Worm (Caenorhabditis elegans) whole organism, L2 larva: ENCODE measurements around the gene hpo-28.

Experiments
- C34F6.9 ChIP-seq: fragments of 150-350 bp; optimal IDR thresholded peaks from 2 replicates; lab custom pipeline; 2014; ENCODE audit warnings: missing biosample characterization, missing genetic modification characterization
- R02D3.7 ChIP-seq: fragments of 150-350 bp; optimal IDR thresholded peaks from 2 replicates; lab custom pipeline; 2014; ENCODE audit warnings: missing biosample characterization, missing genetic modification characterization
- Y55F3AM.14 ChIP-seq: fragments of 200-800 bp; sonication (Bioruptor generic); optimal IDR thresholded peaks from 2 replicates; lab custom pipeline; 2018; ENCODE audit warnings: mild to moderate bottlenecking, missing genetic modification characterization, missing compliant biosample characterization
- ZK546.5 ChIP-seq: sonication (generic microtip); optimal IDR thresholded peaks from 2 replicates; lab custom pipeline; 2017; ENCODE audit warnings: missing biosample characterization, missing genetic modification characterization
- alr-1 ChIP-seq: fragments of 150-350 bp; optimal IDR thresholded peaks from 2 replicates; lab custom pipeline; 2014; ENCODE audit warnings: missing biosample characterization, missing genetic modification characterization
- ama-1 ChIP-seq: fragments of 150-350 bp; optimal IDR thresholded peaks from 2 replicates; lab custom pipeline; 2018; ENCODE audit warnings: inconsistent platforms
- blmp-1 ChIP-seq: sonication (generic microtip); optimal IDR thresholded peaks from 2 replicates; lab custom pipeline; 2017; ENCODE audit warnings: missing genetic modification characterization, mild to moderate bottlenecking, missing compliant biosample characterization, antibody characterized with exemption, moderate library complexity; ENCODE audit not compliant: insufficient read depth
- ceh-16 ChIP-seq: fragments of 150-350 bp; optimal IDR thresholded peaks from 2 replicates; lab custom pipeline; 2014; ENCODE audit warnings: missing biosample characterization, missing genetic modification characterization
- egl-27 ChIP-seq: sonication (generic microtip); optimal IDR thresholded peaks from 3 replicates; lab custom pipeline; 2017; ENCODE audit warnings: missing biosample characterization, missing genetic modification reagents, missing genetic modification characterization
- elt-3 ChIP-seq: sonication (generic microtip); optimal IDR thresholded peaks from 2 replicates; lab custom pipeline; 2017; ENCODE audit warnings: missing biosample characterization, missing genetic modification characterization
- fos-1 ChIP-seq: fragments of 150-350 bp; optimal IDR thresholded peaks from 2 replicates; lab custom pipeline; 2014; ENCODE audit warnings: missing biosample characterization, missing genetic modification characterization
- gmeb-1 ChIP-seq: fragments of 150-350 bp; optimal IDR thresholded peaks from 2 replicates; lab custom pipeline; 2014; ENCODE audit warnings: missing biosample characterization, missing genetic modification characterization
- lin-13 ChIP-seq: fragments of 150-350 bp; optimal IDR thresholded peaks from 2 replicates; lab custom pipeline; 2014; ENCODE audit warnings: missing biosample characterization, missing genetic modification reagents, missing genetic modification characterization
- lin-39 ChIP-seq: fragments of 150-350 bp; optimal IDR thresholded peaks from 2 replicates; lab custom pipeline; 2014; ENCODE audit warnings: missing biosample characterization, missing genetic modification reagents, missing genetic modification characterization
- mab-5 ChIP-seq: fragments of 150-350 bp; optimal IDR thresholded peaks from 2 replicates; lab custom pipeline; 2014; ENCODE audit warnings: missing biosample characterization, missing genetic modification characterization
- mbf-1 ChIP-seq: sonication (generic microtip); optimal IDR thresholded peaks from 2 replicates; lab custom pipeline; 2017; ENCODE audit warnings: missing biosample characterization, missing genetic modification characterization
- nhr-12 ChIP-seq: fragments of 150-350 bp; optimal IDR thresholded peaks from 2 replicates; lab custom pipeline; 2014; ENCODE audit warnings: missing biosample characterization, missing genetic modification characterization
- nhr-23 ChIP-seq: fragments of 150-350 bp; optimal IDR thresholded peaks from 2 replicates; lab custom pipeline; 2014; ENCODE audit warnings: missing biosample characterization, missing genetic modification reagents, missing genetic modification characterization
- nhr-237 ChIP-seq: fragments of 150-350 bp; optimal IDR thresholded peaks from 2 replicates; lab custom pipeline; 2014; ENCODE audit warnings: missing biosample characterization, missing genetic modification characterization
- nhr-25 ChIP-seq: fragments of 150-350 bp; sonication (generic microtip); optimal IDR thresholded peaks from 3 replicates; lab custom pipeline; 2014; ENCODE audit warnings: missing biosample characterization, missing genetic modification characterization
- nhr-6 ChIP-seq: fragments of 150-350 bp; optimal IDR thresholded peaks from 2 replicates; lab custom pipeline; 2014; ENCODE audit warnings: missing biosample characterization, missing genetic modification characterization
- nhr-77 ChIP-seq: fragments of 150-350 bp; optimal IDR thresholded peaks from 2 replicates; lab custom pipeline; 2014; ENCODE audit warnings: missing biosample characterization, missing genetic modification characterization
- peb-1 ChIP-seq: fragments of 150-350 bp; optimal IDR thresholded peaks from 2 replicates; lab custom pipeline; 2014; ENCODE audit warnings: missing biosample characterization, missing genetic modification characterization
- sem-4 ChIP-seq: fragments of 150-350 bp; optimal IDR thresholded peaks from 2 replicates; lab custom pipeline; 2014; ENCODE audit warnings: missing biosample characterization, missing genetic modification reagents, missing genetic modification characterization
- sma-3 ChIP-seq: sonication (generic microtip); optimal IDR thresholded peaks from 2 replicates; lab custom pipeline; 2016; ENCODE audit warnings: missing genetic modification reagents, missing genetic modification characterization, missing compliant biosample characterization
- sma-9 ChIP-seq, 2 experiments: fragments of 150-350 bp in 1 of 2; sonication (generic microtip) in 1 of 2; optimal IDR thresholded peaks; 2 replicates each; lab custom pipeline; 2014 to 2016; ENCODE audit warnings: missing genetic modification characterization in 2 of 2, mild to moderate bottlenecking in 1 of 2, missing biosample characterization in 1 of 2, missing compliant biosample characterization in 1 of 2, missing genetic modification reagents in 1 of 2, moderate library complexity in 1 of 2
- snpc-4 ChIP-seq: fragments of 150-350 bp; optimal IDR thresholded peaks from 2 replicates; lab custom pipeline; 2014; ENCODE audit warnings: missing biosample characterization, missing genetic modification characterization
- unc-55 ChIP-seq: fragments of 150-350 bp; sonication (generic microtip); optimal IDR thresholded peaks from 3 replicates; lab custom pipeline; 2014; ENCODE audit warnings: missing biosample characterization, missing genetic modification reagents, missing genetic modification characterization
- unc-62 ChIP-seq: fragments of 150-350 bp; optimal IDR thresholded peaks from 2 replicates; lab custom pipeline; 2014; ENCODE audit warnings: missing biosample characterization, missing genetic modification reagents, missing genetic modification characterization
- zag-1 ChIP-seq: fragments of 150-350 bp; optimal IDR thresholded peaks from 2 replicates; lab custom pipeline; 2014; ENCODE audit warnings: missing biosample characterization, missing genetic modification characterization
- ztf-11 ChIP-seq: sonication (generic microtip); optimal IDR thresholded peaks from 2 replicates; lab custom pipeline; 2017; ENCODE audit warnings: missing biosample characterization, missing genetic modification characterization
- ztf-4 ChIP-seq: fragments of 150-350 bp; optimal IDR thresholded peaks from 2 replicates; lab custom pipeline; 2014; ENCODE audit warnings: missing biosample characterization, missing genetic modification characterization

hpo-28 gene

ce11 chrIII:5714984-5715454 lies 5.9 kb upstream of the hpo-28 start:
- no peak for TF ChIP-seq lin-13 (GFP tag; lab: Kevin White, UChicago)
- no peak for TF ChIP-seq nhr-237 (tag; lab: Kevin White, UChicago)
- no peak for TF ChIP-seq blmp-1 (tag; lab: Kevin White, UChicago)
- TF ChIP-seq elt-3 (tag; lab: Kevin White, UChicago) = no peak
- no peak for TF ChIP-seq gmeb-1
- no peak for TF ChIP-seq ZK546.5
- TF ChIP-seq sma-9 (GFP tag; optimal IDR thresholded peaks at IDR 0.05; lab: Kevin White, UChicago) = peak; percentile 2
- TF ChIP-seq sma-9 (tag; optimal IDR thresholded peaks at IDR 0.05; lab: Kevin White, UChicago) = no peak
- no peak for TF ChIP-seq zag-1
- no peak for TF ChIP-seq ztf-11 (tag; lab: Kevin White, UChicago)
- TF ChIP-seq nhr-6 (tag; lab: Kevin White, UChicago) = peak; percentile 16

ce11 chrIII:5714230-5714983 lies 5.3 kb upstream of the hpo-28 start, which contains the start of gene arf-1:
TSS of gene arf-1 (plus strand) at chrIII:5714886.
- TF ChIP-seq ama-1 (lab: Kevin White, UChicago) = no peak
- no peak for TF ChIP-seq sma-3 (GFP tag; lab: Kevin White, UChicago)
- TF ChIP-seq egl-27 (tag; lab: Kevin White, UChicago) = no peak
- no peak for TF ChIP-seq sma-9 (GFP tag; optimal IDR thresholded peaks at IDR 0.05; lab: Kevin White, UChicago)
- no peak for TF ChIP-seq sma-9 (tag; optimal IDR thresholded peaks at IDR 0.05; lab: Kevin White, UChicago)
- no peak for TF ChIP-seq elt-3 (tag; lab: Kevin White, UChicago)
- no peak for TF ChIP-seq sem-4 (tag; lab: Kevin White, UChicago)
- TF ChIP-seq snpc-4 = no peak
- TF ChIP-seq mab-5 (tag; lab: Kevin White, UChicago) = no peak
- TF ChIP-seq nhr-23 = no peak
- no peak for TF ChIP-seq ceh-16 (tag; lab: Kevin White, UChicago)

ce11 chrIII:5711881-5712643 lies 2.9 kb upstream of the hpo-28 start:
- TF ChIP-seq ztf-4 (no peak), Y55F3AM.14 (GFP tag; lab: Kevin White, UChicago) (no peak), unc-55 (GFP tag; lab: Kevin White, UChicago) (no peak), snpc-4 (no peak), lin-39 (tag; lab: Kevin White, UChicago) (no peak), nhr-77 (no peak), mab-5 (tag; lab: Kevin White, UChicago) (no peak), nhr-12 (tag; lab: Kevin White, UChicago) (no peak), R02D3.7 (no peak), nhr-237 (tag; lab: Kevin White, UChicago) (no peak), C34F6.9 (no peak), fos-1 (tag; lab: Kevin White, UChicago) (no peak), zag-1 (no peak), elt-3 (tag; lab: Kevin White, UChicago) (no peak), nhr-25 (tag; lab: Kevin White, UChicago) (no peak), peb-1 (tag; lab: Kevin White, UChicago) (no peak), nhr-6 (tag; lab: Kevin White, UChicago) (no peak), nhr-23 (no peak), alr-1 (no peak), unc-62 (GFP tag; lab: Kevin White, UChicago) (no peak)

- TF ChIP-seq unc-55 (GFP tag; lab: Kevin White, UChicago) (peak; percentile 24), mbf-1 (tag; lab: Kevin White, UChicago) (no peak), ama-1 (lab: Kevin White, UChicago) (no peak), elt-3 (tag; lab: Kevin White, UChicago) (no peak)
Observed at ce11 chrIII:5711242-5711641, 2.1 kb upstream of the hpo-28 start, which contains the start of gene rbm-26. TSS of gene rbm-26 (plus strand) at chrIII:5711542.
